Worm (Caenorhabditis elegans): ENCODE measurements around the gene T02B11.3.

Gene T02B11.3

ce11 chrV:817182-817581, 49.4 kb downstream of the T02B11.3 start, which contains the start of gene R13D11.1:
Gene R13D11.1, plus strand, starts transcription at chrV:817482.
- TF ChIP-seq sdz-38 (tag; optimal IDR thresholded peaks at IDR 0.05) (no peak), ztf-3 (GFP tag; optimal IDR thresholded peaks at IDR 0.05) (no peak), aptf-3 (GFP tag; IDR thresholded peaks at IDR 0.05) (no peak)
